Fruit fly (Drosophila melanogaster): ENCODE data around the gene Saysd1.

The Saysd1 gene

dm6 chr3R:25237314-25237713, 22.3 kb upstream of the Saysd1 start, which contains the start of gene Jhbp7:
TSS of gene Jhbp7 (plus strand) at chr3R:25237614.
- TF ChIP-seq EcR (GFP tag; optimal IDR thresholded peaks at IDR 0.05) = peak; percentile 81
- TF ChIP-seq CG32121 (GFP tag; IDR thresholded peaks at IDR 0.05) = no peak

DNA sequence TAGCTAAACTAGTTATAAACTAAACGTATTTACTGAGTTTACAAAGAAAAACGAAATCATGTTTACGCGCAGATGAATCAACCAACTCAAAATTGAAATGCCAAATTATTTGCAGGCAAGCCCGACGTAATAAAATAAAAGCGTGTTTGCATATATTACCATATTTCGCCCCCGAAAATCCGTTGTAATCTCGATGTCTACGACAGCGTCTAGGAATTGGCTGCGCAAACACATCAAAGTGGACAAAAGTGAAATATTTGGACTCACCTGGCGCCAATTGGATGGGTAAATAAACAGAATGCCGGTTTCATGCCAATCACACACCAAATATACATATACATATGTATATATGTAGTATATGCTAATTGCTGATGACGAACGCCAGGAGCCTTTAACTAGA, 21.1 kb upstream of the Saysd1 start:
- no peak for TF ChIP-seq CG12605 (GFP tag; IDR thresholded peaks at IDR 0.05)
- no peak for TF ChIP-seq CG17806 (tag; optimal IDR thresholded peaks at IDR 0.05)

dm6 chr3R:25235362-25235761, 20.4 kb upstream of the Saysd1 start, which contains the start of gene Sil1:
TSS of gene Sil1 (minus strand) at chr3R:25235529.
- TF ChIP-seq CG15710 (tag; optimal IDR thresholded peaks at IDR 0.05) (no peak), CG8159 (tag; optimal IDR thresholded peaks at IDR 0.05) (no peak), CG34367 (tag; optimal IDR thresholded peaks at IDR 0.05) (no peak), gl (tag; optimal IDR thresholded peaks at IDR 0.05) (no peak), D1 (tag; optimal IDR thresholded peaks at IDR 0.05) (no peak), fd96Ca (GFP tag; IDR thresholded peaks at IDR 0.05) (no peak), CG12605 (GFP tag; IDR thresholded peaks at IDR 0.05) (no peak), Pif1A (GFP tag; optimal IDR thresholded peaks at IDR 0.05) (no peak), CG8301 (tag; optimal IDR thresholded peaks at IDR 0.05) (no peak), Ets98B (GFP tag; IDR thresholded peaks at IDR 0.05) (no peak), CG9948 (tag; optimal IDR thresholded peaks at IDR 0.05) (no peak), CG32121 (GFP tag; IDR thresholded peaks at IDR 0.05) (no peak), CG13204 (GFP tag; optimal IDR thresholded peaks at IDR 0.05) (no peak), Snoo (tag; optimal IDR thresholded peaks at IDR 0.05) (no peak), CG17806 (tag; optimal IDR thresholded peaks at IDR 0.05) (no peak), CG14655 (GFP tag; optimal IDR thresholded peaks at IDR 0.05) (no peak), EcR (GFP tag; optimal IDR thresholded peaks at IDR 0.05) (no peak), CG4496 (GFP tag; IDR thresholded peaks at IDR 0.05) (no peak), rn (GFP tag; IDR thresholded peaks at IDR 0.05) (no peak), Pif1B (GFP tag; optimal IDR thresholded peaks at IDR 0.05) (no peak)

- peak; percentile 76; the same call in 2 of the 3 replicates for TF ChIP-seq CG4496 (GFP tag; IDR thresholded peaks at IDR 0.05)
- peak; percentile 93 for TF ChIP-seq Pif1A (GFP tag; optimal IDR thresholded peaks at IDR 0.05)
- TF ChIP-seq CG15710 (tag; optimal IDR thresholded peaks at IDR 0.05) = peak; percentile 91
- TF ChIP-seq Ets98B (GFP tag; IDR thresholded peaks at IDR 0.05) = peak; percentile 64
- TF ChIP-seq gl (tag; optimal IDR thresholded peaks at IDR 0.05) = peak; percentile 68
- TF ChIP-seq CG8301 (tag; optimal IDR thresholded peaks at IDR 0.05) = peak; percentile 94
- TF ChIP-seq CG32121 (GFP tag; IDR thresholded peaks at IDR 0.05) = peak; percentile 71; the same call in 1 of the 2 replicates
- peak; percentile 84 for TF ChIP-seq CG17806 (tag; optimal IDR thresholded peaks at IDR 0.05)
- TF ChIP-seq EcR (GFP tag; optimal IDR thresholded peaks at IDR 0.05) = no peak
- peak; percentile 73 for TF ChIP-seq D1 (tag; optimal IDR thresholded peaks at IDR 0.05)
- TF ChIP-seq fd96Ca (GFP tag; IDR thresholded peaks at IDR 0.05) = peak; percentile 56
- TF ChIP-seq Pif1B (GFP tag; optimal IDR thresholded peaks at IDR 0.05) = peak; percentile 90
- peak; percentile 67 for TF ChIP-seq CG13204 (GFP tag; optimal IDR thresholded peaks at IDR 0.05)
- TF ChIP-seq CG34367 (tag; optimal IDR thresholded peaks at IDR 0.05) = peak; percentile 82
- 0 out of 2 replicates have a peak, but pooled peaks have one; percentile 7 for TF ChIP-seq CG10348 (GFP tag; IDR thresholded peaks at IDR 0.05)
- TF ChIP-seq rn (GFP tag; IDR thresholded peaks at IDR 0.05) = peak; percentile 54
- peak; percentile 97 for TF ChIP-seq CG14655 (GFP tag; optimal IDR thresholded peaks at IDR 0.05)
- TF ChIP-seq Snoo (tag; optimal IDR thresholded peaks at IDR 0.05) = peak; percentile 92
- peak; percentile 92 for TF ChIP-seq CG9948 (tag; optimal IDR thresholded peaks at IDR 0.05)
- peak; percentile 49 for TF ChIP-seq CG12605 (GFP tag; IDR thresholded peaks at IDR 0.05)
- peak; percentile 92 for TF ChIP-seq CG8159 (tag; optimal IDR thresholded peaks at IDR 0.05)
These were observed 17.4 kb upstream of the Saysd1 start, which contains the start of gene Cad96Cb for dm6 chr3R:25232271-25232989. TSS of gene Cad96Cb (minus strand) at chr3R:25232321.

DNA sequence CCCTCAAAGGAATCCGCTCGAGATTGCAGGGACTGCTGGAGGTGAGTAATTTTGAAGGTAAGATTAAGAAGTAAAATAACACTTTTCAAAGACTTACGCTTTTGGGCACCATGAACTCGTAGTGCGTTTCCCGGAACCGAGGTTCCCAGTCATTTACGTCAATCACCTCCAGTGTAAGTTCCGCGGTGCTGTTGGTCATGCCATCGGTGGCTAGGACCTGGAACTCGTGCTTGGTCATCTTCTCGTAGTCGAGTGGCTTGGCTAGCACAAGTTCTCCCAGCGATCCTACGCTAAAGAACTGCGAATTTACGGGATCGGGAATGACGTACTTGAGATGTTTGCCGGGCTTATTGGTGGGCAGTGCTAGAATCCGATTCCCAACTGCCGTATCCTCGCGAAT, 10.5 kb upstream of the Saysd1 start:
- TF ChIP-seq Pif1A (GFP tag; optimal IDR thresholded peaks at IDR 0.05) (no peak), CG4496 (GFP tag; IDR thresholded peaks at IDR 0.05) (no peak), gl (tag; optimal IDR thresholded peaks at IDR 0.05) (no peak), CG9948 (tag; optimal IDR thresholded peaks at IDR 0.05) (no peak), fd96Ca (GFP tag; IDR thresholded peaks at IDR 0.05) (no peak), CG32121 (GFP tag; IDR thresholded peaks at IDR 0.05) (no peak), CG8301 (tag; optimal IDR thresholded peaks at IDR 0.05) (no peak), EcR (GFP tag; optimal IDR thresholded peaks at IDR 0.05) (no peak), CG12605 (GFP tag; IDR thresholded peaks at IDR 0.05) (no peak), rn (GFP tag; IDR thresholded peaks at IDR 0.05) (no peak), Pif1B (GFP tag; optimal IDR thresholded peaks at IDR 0.05) (no peak), CG8159 (tag; optimal IDR thresholded peaks at IDR 0.05) (no peak), Snoo (tag; optimal IDR thresholded peaks at IDR 0.05) (no peak)

- TF ChIP-seq CG8159 (tag; optimal IDR thresholded peaks at IDR 0.05) = no peak
- no peak for TF ChIP-seq Pif1B (GFP tag; optimal IDR thresholded peaks at IDR 0.05)
- TF ChIP-seq CG17806 (tag; optimal IDR thresholded peaks at IDR 0.05) = no peak
- TF ChIP-seq CG12605 (GFP tag; IDR thresholded peaks at IDR 0.05) = no peak
- no peak for TF ChIP-seq CG13204 (GFP tag; optimal IDR thresholded peaks at IDR 0.05)
- TF ChIP-seq CG10348 (GFP tag; IDR thresholded peaks at IDR 0.05) = no peak
- no peak for TF ChIP-seq gl (tag; optimal IDR thresholded peaks at IDR 0.05)
- TF ChIP-seq fd96Ca (GFP tag; IDR thresholded peaks at IDR 0.05) = no peak
- no peak for TF ChIP-seq D1 (tag; optimal IDR thresholded peaks at IDR 0.05)
- TF ChIP-seq Pif1A (GFP tag; optimal IDR thresholded peaks at IDR 0.05) = no peak
- no peak for TF ChIP-seq CG15710 (tag; optimal IDR thresholded peaks at IDR 0.05)
- TF ChIP-seq Snoo (tag; optimal IDR thresholded peaks at IDR 0.05) = no peak
- no peak for TF ChIP-seq CG4496 (GFP tag; IDR thresholded peaks at IDR 0.05)
- TF ChIP-seq rn (GFP tag; IDR thresholded peaks at IDR 0.05) = no peak
These were observed 6.3 kb upstream of the Saysd1 start, which contains the start of gene Alg9 for dm6 chr3R:25221203-25221807. TSS of gene Alg9 (plus strand) at chr3R:25221589.
